Worm (Caenorhabditis elegans): ENCODE results near the gene ZK697.14.

DNA sequence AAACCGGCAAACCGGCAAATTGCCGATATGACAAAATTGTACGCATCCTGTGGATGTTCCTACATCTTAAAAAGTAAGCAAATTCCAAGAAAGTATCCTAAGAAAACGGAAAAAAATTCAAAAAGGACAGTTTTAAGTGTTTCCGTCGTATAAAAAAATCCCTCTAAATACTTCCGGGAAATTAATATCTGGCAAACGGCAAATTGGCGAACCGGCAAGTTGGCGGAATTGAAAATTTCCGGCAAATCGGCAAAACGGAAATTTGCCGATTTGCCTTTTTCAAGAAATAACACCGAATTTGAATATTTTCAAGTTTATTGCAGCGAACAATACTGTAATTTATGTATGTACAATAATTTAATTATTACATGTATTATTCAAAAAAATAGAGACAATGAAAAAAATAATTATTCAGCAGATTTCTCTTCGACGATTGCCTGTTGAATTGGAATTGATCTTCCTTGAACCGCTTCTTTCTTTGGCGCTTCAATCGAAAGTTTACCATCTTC lies 48.6 kb upstream of the ZK697.14 start:
- no peak for TF ChIP-seq hmbx-1 (tag; optimal IDR thresholded peaks at IDR 0.05)
- no peak for TF ChIP-seq tbx-37 (GFP tag; conservative IDR thresholded peaks at IDR 0.05)

Measured in whole organism, early embryonic.